Fruit fly (Drosophila melanogaster): ENCODE data around the gene BBS8.
A peak's percentile ranks its signal among the peaks of the same experiment; 100 is the strongest.

The BBS8 gene

dm6 chr2L:414593-415399 lies 7.9 kb upstream of the BBS8 start, which contains the start of the genes AP-2alpha and ebi (continued):
- TF ChIP-seq CG3163 (GFP tag; optimal IDR thresholded peaks at IDR 0.05), result peak; percentile 86
- peak; percentile 83 for TF ChIP-seq Myb (GFP tag; optimal IDR thresholded peaks at IDR 0.05)
- peak; percentile 83 for TF ChIP-seq lab (GFP tag; optimal IDR thresholded peaks at IDR 0.05)
- no peak for TF ChIP-seq TFAM (GFP tag; optimal IDR thresholded peaks at IDR 0.05)
- no peak for TF ChIP-seq wek (GFP tag; optimal IDR thresholded peaks at IDR 0.05)
- peak; percentile 76 for TF ChIP-seq crol (GFP tag; IDR thresholded peaks at IDR 0.05)
- TF ChIP-seq Aef1 (GFP tag; IDR thresholded peaks at IDR 0.05), result peak; percentile 92
- peak; percentile 85 for TF ChIP-seq ci (GFP tag; IDR thresholded peaks at IDR 0.05)
- TF ChIP-seq dimm (GFP tag; IDR thresholded peaks at IDR 0.05), result no peak; the same call in 1 of the 2 replicates
- TF ChIP-seq B-H2 (GFP tag; optimal IDR thresholded peaks at IDR 0.05), result peak; percentile 83
- 0 out of 2 replicates have a peak, but pooled peaks have one; percentile 59 for TF ChIP-seq CG16779 (GFP tag; IDR thresholded peaks at IDR 0.05)
- TF ChIP-seq onecut (GFP tag; IDR thresholded peaks at IDR 0.05), result peak; percentile 96
- TF ChIP-seq wor (GFP tag; IDR thresholded peaks at IDR 0.05), result peak; percentile 81
- peak; percentile 90 for TF ChIP-seq CG10543 (GFP tag; optimal IDR thresholded peaks at IDR 0.05)
- TF ChIP-seq CG12155 (GFP tag; optimal IDR thresholded peaks at IDR 0.05), result peak; percentile 90
- peak; percentile 95 for TF ChIP-seq HLH54F (GFP tag; optimal IDR thresholded peaks at IDR 0.05)
- TF ChIP-seq BEAF-32 (GFP tag; optimal IDR thresholded peaks at IDR 0.05), result peak; percentile 59
- TF ChIP-seq Dek (tag; optimal IDR thresholded peaks at IDR 0.05), result peak; percentile 83
- no peak for TF ChIP-seq bowl (GFP tag; IDR thresholded peaks at IDR 0.05)
- peak; percentile 81 for TF ChIP-seq Lhr (GFP tag; optimal IDR thresholded peaks at IDR 0.05)
- TF ChIP-seq Eip74EF (GFP tag; optimal IDR thresholded peaks at IDR 0.05), result no peak
- no peak for TF ChIP-seq Trl (optimal IDR thresholded peaks at IDR 0.05)
- peak; percentile 90 for TF ChIP-seq Trl (GFP tag; optimal IDR thresholded peaks at IDR 0.05)
- peak; percentile 78 for TF ChIP-seq CG11085 (GFP tag; IDR thresholded peaks at IDR 0.05)
- TF ChIP-seq mld (GFP tag; IDR thresholded peaks at IDR 0.05; ENCODE audit: partially characterized antibody), result no peak
- peak; percentile 93 for TF ChIP-seq Hr3 (GFP tag; optimal IDR thresholded peaks at IDR 0.05)
- TF ChIP-seq CG4707 (GFP tag; optimal IDR thresholded peaks at IDR 0.05), result no peak
- TF ChIP-seq Max (GFP tag; optimal IDR thresholded peaks at IDR 0.05), result peak; percentile 79
- TF ChIP-seq Gsc (GFP tag; IDR thresholded peaks at IDR 0.05), result peak; percentile 76
- peak; percentile 92 for TF ChIP-seq gem (tag; optimal IDR thresholded peaks at IDR 0.05)
- TF ChIP-seq CG32532 (GFP tag; IDR thresholded peaks at IDR 0.05), result peak; percentile 85
- TF ChIP-seq CG9437 (GFP tag; optimal IDR thresholded peaks at IDR 0.05), result peak; percentile 79
- TF ChIP-seq CG11504 (tag; optimal IDR thresholded peaks at IDR 0.05), result no peak
- TF ChIP-seq CG32767 (GFP tag; IDR thresholded peaks at IDR 0.05), result peak; percentile 84
- no peak for TF ChIP-seq CG7271 (tag; optimal IDR thresholded peaks at IDR 0.05)
- TF ChIP-seq CG9932 (GFP tag; IDR thresholded peaks at IDR 0.05), result peak; percentile 95
- peak; percentile 85 for TF ChIP-seq psq (GFP tag; optimal IDR thresholded peaks at IDR 0.05)
- TF ChIP-seq CG10267 (tag; optimal IDR thresholded peaks at IDR 0.05), result peak; percentile 78
- peak; percentile 96 for TF ChIP-seq fu2 (GFP tag; optimal IDR thresholded peaks at IDR 0.05)
- TF ChIP-seq dysf (GFP tag; IDR thresholded peaks at IDR 0.05), result peak; percentile 93
- peak; percentile 29 for TF ChIP-seq Kr (GFP tag; optimal IDR thresholded peaks at IDR 0.05)
- peak; percentile 85 for TF ChIP-seq CG10366 (GFP tag; IDR thresholded peaks at IDR 0.05)
- no peak for TF ChIP-seq CG6854 (GFP tag; optimal IDR thresholded peaks at IDR 0.05)
- peak; percentile 70; the same call in 2 of the 3 replicates for TF ChIP-seq B-H1 (GFP tag; IDR thresholded peaks at IDR 0.05)
- TF ChIP-seq croc (GFP tag; conservative IDR thresholded peaks at IDR 0.05), result peak; percentile 89
- TF ChIP-seq CG4328 (GFP tag; optimal IDR thresholded peaks at IDR 0.05), result peak; percentile 54
- TF ChIP-seq Xrp1 (GFP tag; IDR thresholded peaks at IDR 0.05), result peak; percentile 84
- peak; percentile 80 for TF ChIP-seq CG1647 (GFP tag; optimal IDR thresholded peaks at IDR 0.05)
- TF ChIP-seq CG9876 (GFP tag; optimal IDR thresholded peaks at IDR 0.05), result peak; percentile 95
- TF ChIP-seq Sox100B (GFP tag; optimal IDR thresholded peaks at IDR 0.05), result peak; percentile 74
